Worm (Caenorhabditis elegans): ENCODE data around the gene elo-7.

Gene elo-7

ce11 chrIV:9534342-9534741, 4.6 kb downstream of the elo-7 start (continued):
- TF ChIP-seq xbp-1 (tag; optimal IDR thresholded peaks at IDR 0.05) (peak; percentile 59), fos-1 (tag; optimal IDR thresholded peaks at IDR 0.05) (peak; percentile 23), jun-1 (tag; optimal IDR thresholded peaks at IDR 0.05) (no peak), fkh-8 (tag; optimal IDR thresholded peaks at IDR 0.05) (no peak), egl-27 (tag; optimal IDR thresholded peaks at IDR 0.05) (no peak), nhr-47 (tag; optimal IDR thresholded peaks at IDR 0.05) (peak; percentile 62), hlh-4 (tag; optimal IDR thresholded peaks at IDR 0.05) (no peak), dpl-1 (GFP tag; optimal IDR thresholded peaks at IDR 0.05) (peak; percentile 45 to 52 (median 49)), skn-1 (tag; optimal IDR thresholded peaks at IDR 0.05) (peak; percentile 69), elt-3 (tag; optimal IDR thresholded peaks at IDR 0.05) (peak in 2 of 6 experiments; percentile 57 to 82), lin-14 (GFP tag; optimal IDR thresholded peaks at IDR 0.05) (peak; percentile 85), lir-3 (tag; optimal IDR thresholded peaks at IDR 0.05; ENCODE audit: poor library complexity) (peak; percentile 15), lin-35 (GFP tag; optimal IDR thresholded peaks at IDR 0.05) (peak; percentile 9 to 66), ztf-11 (tag; optimal IDR thresholded peaks at IDR 0.05) (no peak), efl-1 (optimal IDR thresholded peaks at IDR 0.05) (peak; percentile 34 to 54), efl-1 (GFP tag; optimal IDR thresholded peaks at IDR 0.05 in 1 of 2) (peak; percentile 34 to 95), nhr-71 (tag; optimal IDR thresholded peaks at IDR 0.05) (peak; percentile 82), isw-1 (GFP tag; IDR thresholded peaks at IDR 0.05) (no peak), alr-1 (tag; optimal IDR thresholded peaks at IDR 0.05; ENCODE audit: borderline replicate concordance) (no peak), ces-1 (GFP tag; optimal IDR thresholded peaks at IDR 0.05) (no peak), lin-39 (tag; optimal IDR thresholded peaks at IDR 0.05) (no peak)

- TF ChIP-seq nhr-77 (tag; optimal IDR thresholded peaks at IDR 0.05): no peak
- no peak for TF ChIP-seq rnt-1 (tag; optimal IDR thresholded peaks at IDR 0.05)
- TF ChIP-seq blmp-1 (tag; optimal IDR thresholded peaks at IDR 0.05): peak; percentile 76
- TF ChIP-seq lin-35 (GFP tag; optimal IDR thresholded peaks at IDR 0.05): peak in 1 of 2 experiments; percentile 20
- TF ChIP-seq lin-14 (GFP tag; optimal IDR thresholded peaks at IDR 0.05): peak; percentile 47
- no peak for TF ChIP-seq dpl-1 (GFP tag; optimal IDR thresholded peaks at IDR 0.05)
- TF ChIP-seq nhr-90 (tag; optimal IDR thresholded peaks at IDR 0.05; ENCODE audit: poor library complexity): peak; percentile 39
- TF ChIP-seq pag-3 (tag; optimal IDR thresholded peaks at IDR 0.05; ENCODE audit: borderline replicate concordance, insufficient read depth): no peak
- peak; percentile 30 for TF ChIP-seq tbx-2 (tag; optimal IDR thresholded peaks at IDR 0.05)
- no peak for TF ChIP-seq zag-1 (tag; optimal IDR thresholded peaks at IDR 0.05)
- no peak for TF ChIP-seq fkh-10 (GFP tag; optimal IDR thresholded peaks at IDR 0.05)
- TF ChIP-seq elt-2 (tag; optimal IDR thresholded peaks at IDR 0.05): no peak
- no peak for TF ChIP-seq aha-1 (tag; optimal IDR thresholded peaks at IDR 0.05)
- TF ChIP-seq elt-3 (tag; optimal IDR thresholded peaks at IDR 0.05): peak in 5 of 6 experiments; percentile 46 to 81 (median 76)
- TF ChIP-seq ceh-88 (GFP tag; IDR thresholded peaks at IDR 0.05): no peak
- TF ChIP-seq pqm-1 (tag; optimal IDR thresholded peaks at IDR 0.05): no peak
- TF ChIP-seq nhr-11 (tag; optimal IDR thresholded peaks at IDR 0.05): no peak
- TF ChIP-seq skn-1 (tag; optimal IDR thresholded peaks at IDR 0.05): no peak
- TF ChIP-seq ceh-82 (tag; optimal IDR thresholded peaks at IDR 0.05): no peak
- TF ChIP-seq nhr-19 (GFP tag; conservative IDR thresholded peaks at IDR 0.05): peak; percentile 28
- peak; percentile 55 for TF ChIP-seq nhr-71 (tag; optimal IDR thresholded peaks at IDR 0.05)
- peak; percentile 58 for TF ChIP-seq snu-23 (GFP tag; optimal IDR thresholded peaks at IDR 0.05)
- TF ChIP-seq unc-62 (GFP tag; optimal IDR thresholded peaks at IDR 0.05): no peak
- no peak for TF ChIP-seq nhr-12 (tag; optimal IDR thresholded peaks at IDR 0.05)
- TF ChIP-seq F16B12.6 (tag; optimal IDR thresholded peaks at IDR 0.05): no peak
- TF ChIP-seq lin-39 (tag; optimal IDR thresholded peaks at IDR 0.05): no peak
- TF ChIP-seq xbp-1 (tag; optimal IDR thresholded peaks at IDR 0.05): no peak
- no peak for TF ChIP-seq unc-98 (GFP tag; IDR thresholded peaks at IDR 0.05)
- peak; percentile 63 for TF ChIP-seq nhr-20 (tag; optimal IDR thresholded peaks at IDR 0.05)
- no peak for TF ChIP-seq zip-4 (GFP tag; optimal IDR thresholded peaks at IDR 0.05)
- no peak for TF ChIP-seq lin-13 (GFP tag; optimal IDR thresholded peaks at IDR 0.05)
- peak; percentile 76 for TF ChIP-seq nhr-85 (tag)
- TF ChIP-seq hlh-4 (tag; optimal IDR thresholded peaks at IDR 0.05): no peak
- TF ChIP-seq swsn-7 (tag; optimal IDR thresholded peaks at IDR 0.05): no peak
- no peak for TF ChIP-seq dsc-1 (tag; optimal IDR thresholded peaks at IDR 0.05)
- no peak for TF ChIP-seq sptf-1 (tag; optimal IDR thresholded peaks at IDR 0.05)
- TF ChIP-seq irx-1 (tag; optimal IDR thresholded peaks at IDR 0.05): no peak
- TF ChIP-seq sup-37 (GFP tag; optimal IDR thresholded peaks at IDR 0.05): no peak
- no peak for TF ChIP-seq ceh-63 (GFP tag; optimal IDR thresholded peaks at IDR 0.05)
Measured at ce11 chrIV:9535105-9535504, 5.4 kb downstream of the elo-7 start.
